Worm (Caenorhabditis elegans): Measurements from ENCODE around the gene lim-4.

- no peak for TF ChIP-seq ama-1 (optimal IDR thresholded peaks at IDR 0.05)
- TF ChIP-seq hnd-1 (tag; optimal IDR thresholded peaks at IDR 0.05) = no peak
- no peak for TF ChIP-seq B0310.2 (tag; optimal IDR thresholded peaks at IDR 0.05)
- TF ChIP-seq F13C5.2 (tag; optimal IDR thresholded peaks at IDR 0.05) = no peak
- TF ChIP-seq aly-1 (tag; optimal IDR thresholded peaks at IDR 0.05) = no peak
- TF ChIP-seq tbx-37 (GFP tag; conservative IDR thresholded peaks at IDR 0.05) = no peak
- TF ChIP-seq scrt-1 (GFP tag; IDR thresholded peaks at IDR 0.05) = no peak
- no peak for TF ChIP-seq flt-1 (GFP tag; IDR thresholded peaks at IDR 0.05)
- no peak for TF ChIP-seq ceh-13 (GFP tag; optimal IDR thresholded peaks at IDR 0.05)
- TF ChIP-seq tra-4 (tag; optimal IDR thresholded peaks at IDR 0.05) = no peak
These were observed 15.0 kb downstream of the lim-4 start for ce11 chrX:3858355-3858754.
